Worm (Caenorhabditis elegans) whole organism, young adult: ENCODE data around the gene morc-1.

Experiments used
- B0019.2 ChIP-seq: fragments of 200-800 bp; sonication (Bioruptor generic); conservative IDR thresholded peaks from 2 replicates; pipeline ENCODE4 v1.3.6; 2022; ENCODE audit warnings: missing genetic modification reagents, missing genetic modification characterization, missing compliant biosample characterization
- B0035.1 ChIP-seq: sonication (generic microtip); optimal IDR thresholded peaks from 2 replicates; lab custom pipeline; 2016; ENCODE audit warnings: missing genetic modification characterization, mild to moderate bottlenecking, missing compliant biosample characterization, missing genotype, missing genetic modification reagents
- ZK185.1 ChIP-seq: sonication (generic microtip); optimal IDR thresholded peaks from 2 replicates; lab custom pipeline; 2016; ENCODE audit warnings: mild to moderate bottlenecking, missing genetic modification characterization, missing compliant biosample characterization; ENCODE audit not compliant: poor library complexity, severe bottlenecking
- ama-1 ChIP-seq, 3 experiments: fragments of 150-350 bp in 1 of 3; sonication (generic microtip) in 2 of 3; optimal IDR thresholded peaks; 2 replicates each; lab custom pipeline; 2014 to 2018; ENCODE audit warnings: missing biosample characterization in 2 of 3, missing genetic modification characterization in 2 of 3, missing genetic modification reagents in 2 of 3
- atf-7 ChIP-seq: sonication (generic microtip); optimal IDR thresholded peaks from 2 replicates; lab custom pipeline; 2017; ENCODE audit warnings: mild to moderate bottlenecking, missing genetic modification characterization, missing compliant biosample characterization
- athp-1 ChIP-seq: sonication (generic microtip); optimal IDR thresholded peaks from 2 replicates; lab custom pipeline; 2017; ENCODE audit warnings: mild to moderate bottlenecking, missing genetic modification characterization, missing compliant biosample characterization
- ceh-40 ChIP-seq: fragments of 200-800 bp; sonication (Bioruptor generic); IDR thresholded peaks from 2 replicates; pipeline ENCODE4 v1.3.6; 2022; ENCODE audit warnings: missing genetic modification characterization, missing compliant biosample characterization
- gei-17 ChIP-seq: fragments of 200-800 bp; sonication (Bioruptor generic); optimal IDR thresholded peaks from 2 replicates; lab custom pipeline; 2018; ENCODE audit warnings: mild to moderate bottlenecking, missing genetic modification characterization, missing compliant biosample characterization
- lin-54 ChIP-seq: fragments of 200-800 bp; sonication (Bioruptor generic); optimal IDR thresholded peaks from 2 replicates; lab custom pipeline; 2018; ENCODE audit warnings: mild to moderate bottlenecking, missing genetic modification characterization, missing compliant biosample characterization
- snpc-4 ChIP-seq, 5 experiments: fragments of 150-350 bp in 1 of 5; sonication (generic microtip) in 4 of 5; optimal IDR thresholded peaks; 2 replicates each; lab custom pipeline; 2014 to 2018; ENCODE audit warnings: missing genetic modification characterization in 5 of 5, missing biosample characterization in 3 of 5, antibody characterized with exemption in 2 of 5, mild to moderate bottlenecking in 2 of 5, missing compliant biosample characterization in 2 of 5, missing genotype in 2 of 5, moderate library complexity in 2 of 5, missing genetic modification reagents in 1 of 5
- ztf-22 ChIP-seq: fragments of 200-800 bp; sonication (Bioruptor generic); optimal IDR thresholded peaks from 2 replicates; lab custom pipeline; 2018; ENCODE audit warnings: mild to moderate bottlenecking, missing genetic modification characterization, moderate library complexity, missing compliant biosample characterization

DNA sequence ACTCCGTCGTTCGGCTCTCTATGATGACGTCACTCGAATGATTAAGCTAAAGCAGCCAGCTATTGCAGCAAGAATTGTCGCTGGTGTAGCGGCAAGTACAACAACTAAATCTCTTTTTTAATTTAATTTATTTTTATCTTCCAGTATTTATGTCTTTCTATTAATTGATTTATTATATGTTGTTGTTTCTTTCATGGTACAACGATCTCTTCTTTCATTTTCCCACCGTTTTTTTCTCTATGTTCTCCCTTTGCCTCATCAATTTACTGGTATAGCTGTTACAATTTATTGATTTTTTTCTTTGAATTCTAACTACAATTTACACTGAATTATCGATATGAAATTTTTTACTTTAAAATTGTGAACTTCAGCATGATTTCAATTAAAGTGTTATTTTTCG is 11.0 kb downstream of the morc-1 start, which contains the start of gene moc-6:
- TF ChIP-seq B0019.2 (GFP tag; lab: Robert Waterston, UW) (no peak), ama-1 (optimal IDR thresholded peaks at IDR 0.05; lab: Kevin White, UChicago) (no peak), ama-1 (GFP tag; optimal IDR thresholded peaks at IDR 0.05; lab: Kevin White, UChicago) (no peak), lin-54 (GFP tag; lab: Kevin White, UChicago) (no peak), ceh-40 (GFP tag; lab: Robert Waterston, UW) (no peak), gei-17 (GFP tag; lab: Kevin White, UChicago) (no peak), ztf-22 (GFP tag; lab: Kevin White, UChicago) (no peak), athp-1 (no peak), atf-7 (tag; lab: Kevin White, UChicago) (no peak), snpc-4 (GFP tag; optimal IDR thresholded peaks at IDR 0.05; lab: Kevin White, UChicago) (no peak), snpc-4 (tag; optimal IDR thresholded peaks at IDR 0.05; lab: Kevin White, UChicago) (no peak), B0035.1 (tag; lab: Kevin White, UChicago) (no peak), ZK185.1 (tag; lab: Kevin White, UChicago) (no peak)
